Fruit fly (Drosophila melanogaster) whole organism, prepupa: Measurements from ENCODE around the gene CG14856.

ENCODE experiments used
- CG10631 ChIP-seq: fragments of 200-800 bp; sonication (Bioruptor generic); optimal IDR thresholded peaks from 2 replicates; lab custom pipeline; 2016; ENCODE audit warnings: missing biosample characterization, missing genetic modification characterization
- CG10669 ChIP-seq: fragments of 200-800 bp; sonication (Bioruptor generic); optimal IDR thresholded peaks from 3 replicates; lab custom pipeline; 2018; ENCODE audit warnings: missing biosample characterization, mild to moderate bottlenecking, missing genetic modification characterization, moderate library complexity
- CG11294 ChIP-seq: fragments of 200-800 bp; sonication (Bioruptor generic); IDR thresholded peaks from 2 replicates; pipeline ENCODE4 v1.3.6; 2022; ENCODE audit warnings: missing biosample characterization, missing genetic modification characterization
- CG15336 ChIP-seq: fragments of 200-800 bp; sonication (Bioruptor generic); IDR thresholded peaks from 2 replicates; pipeline ENCODE4 v1.3.6; 2022; ENCODE audit warnings: missing biosample characterization, missing genetic modification characterization
- CG1621 ChIP-seq: fragments of 200-800 bp; sonication (Bioruptor generic); optimal IDR thresholded peaks from 3 replicates; lab custom pipeline; 2018; ENCODE audit warnings: missing biosample characterization, mild to moderate bottlenecking, missing genetic modification characterization
- CG16779 ChIP-seq: fragments of 200-800 bp; sonication (Bioruptor generic); optimal IDR thresholded peaks from 3 replicates; lab custom pipeline; 2017; ENCODE audit warnings: missing biosample characterization, mild to moderate bottlenecking, missing genetic modification characterization
- CG31627 ChIP-seq: fragments of 200-800 bp; sonication (Bioruptor generic); optimal IDR thresholded peaks from 3 replicates; lab custom pipeline; 2016; ENCODE audit warnings: missing biosample characterization, missing genetic modification characterization
- CG32006 ChIP-seq: fragments of 200-800 bp; sonication (Bioruptor generic); optimal IDR thresholded peaks from 3 replicates; lab custom pipeline; 2017; ENCODE audit warnings: missing biosample characterization, mild to moderate bottlenecking, missing genetic modification characterization
- CG34406 ChIP-seq: fragments of 200-800 bp; sonication (Bioruptor generic); optimal IDR thresholded peaks from 3 replicates; lab custom pipeline; 2016; ENCODE audit warnings: missing biosample characterization, missing genetic modification characterization
- CG3919 ChIP-seq: fragments of 200-800 bp; sonication (Bioruptor generic); optimal IDR thresholded peaks from 3 replicates; lab custom pipeline; 2016; ENCODE audit warnings: missing biosample characterization, missing genetic modification characterization
- CG6276 ChIP-seq: fragments of 200-800 bp; sonication (Bioruptor generic); optimal IDR thresholded peaks from 2 replicates; lab custom pipeline; 2017; ENCODE audit warnings: missing biosample characterization, mild to moderate bottlenecking, missing genetic modification characterization
- CG6792 ChIP-seq: fragments of 200-800 bp; sonication (Bioruptor generic); optimal IDR thresholded peaks from 3 replicates; lab custom pipeline; 2016; ENCODE audit warnings: missing biosample characterization, missing genetic modification characterization
- CG6854 ChIP-seq: fragments of 200-800 bp; sonication (Bioruptor generic); optimal IDR thresholded peaks from 2 replicates; lab custom pipeline; 2017; ENCODE audit warnings: missing biosample characterization, mild to moderate bottlenecking, missing genetic modification characterization
- CG7368 ChIP-seq: fragments of 200-800 bp; sonication (Bioruptor generic); optimal IDR thresholded peaks from 3 replicates; lab custom pipeline; 2016; ENCODE audit warnings: missing biosample characterization, missing genetic modification characterization
- CG8119 ChIP-seq: fragments of 200-800 bp; sonication (Bioruptor generic); IDR thresholded peaks from 3 replicates; pipeline ENCODE4 v1.3.6; 2022; ENCODE audit warnings: missing biosample characterization, missing genetic modification characterization
- CG8319 ChIP-seq: fragments of 200-800 bp; sonication (Bioruptor generic); optimal IDR thresholded peaks from 3 replicates; lab custom pipeline; 2016; ENCODE audit warnings: missing biosample characterization, missing genetic modification characterization
- CG8632 ChIP-seq: fragments of 200-800 bp; sonication (Bioruptor generic); optimal IDR thresholded peaks from 3 replicates; lab custom pipeline; 2016; ENCODE audit warnings: missing biosample characterization, missing genetic modification characterization
- CG9139 ChIP-seq: fragments of 200-800 bp; sonication (Bioruptor generic); optimal IDR thresholded peaks from 3 replicates; lab custom pipeline; 2017; ENCODE audit warnings: missing biosample characterization, mild to moderate bottlenecking, missing genetic modification characterization
- Eip75B ChIP-seq: fragments of 200-800 bp; sonication (Bioruptor generic); optimal IDR thresholded peaks from 3 replicates; lab custom pipeline; 2016; ENCODE audit warnings: missing biosample characterization, missing genetic modification characterization
- Eip78C ChIP-seq: fragments of 200-800 bp; sonication (Bioruptor generic); peaks from one replicate; lab custom pipeline; 2016; ENCODE audit warnings: missing biosample characterization, missing genetic modification characterization
- Eip93F ChIP-seq: fragments of 200-800 bp; sonication (Bioruptor generic); optimal IDR thresholded peaks from 2 replicates; lab custom pipeline; 2016; ENCODE audit warnings: missing biosample characterization, mild to moderate bottlenecking, missing genetic modification characterization
- Ets96B ChIP-seq: fragments of 200-800 bp; optimal IDR thresholded peaks from 2 replicates; lab custom pipeline; 2019; ENCODE audit warnings: missing biosample characterization, mild to moderate bottlenecking, missing genetic modification characterization, moderate library complexity
- Hr38 ChIP-seq: sonication (Bioruptor generic); optimal IDR thresholded peaks from 2 replicates; lab custom pipeline; 2016; ENCODE audit warnings: missing biosample characterization, missing genetic modification characterization
- Hr39 ChIP-seq: fragments of 200-800 bp; sonication (Bioruptor generic); optimal IDR thresholded peaks from 2 replicates; lab custom pipeline; 2016; ENCODE audit warnings: missing biosample characterization, missing genetic modification characterization
- Hr4 ChIP-seq: fragments of 200-800 bp; sonication (Bioruptor generic); optimal IDR thresholded peaks from 3 replicates; lab custom pipeline; 2016; ENCODE audit warnings: missing biosample characterization, missing genetic modification characterization
- Lpt ChIP-seq: fragments of 200-800 bp; sonication (Bioruptor generic); optimal IDR thresholded peaks from 3 replicates; lab custom pipeline; 2016; ENCODE audit warnings: missing biosample characterization, missing genetic modification characterization
- Met ChIP-seq: fragments of 200-800 bp; sonication (Bioruptor generic); optimal IDR thresholded peaks from 3 replicates; lab custom pipeline; 2016; ENCODE audit warnings: missing biosample characterization, missing genetic modification characterization
- Smox ChIP-seq: fragments of 200-800 bp; sonication (Bioruptor generic); optimal IDR thresholded peaks from 3 replicates; lab custom pipeline; 2016; ENCODE audit warnings: missing biosample characterization, missing genetic modification characterization
- Sox102F ChIP-seq: fragments of 200-800 bp; sonication (Bioruptor generic); optimal IDR thresholded peaks from 2 replicates; lab custom pipeline; 2016; ENCODE audit warnings: missing biosample characterization, mild to moderate bottlenecking, missing genetic modification characterization
- achi ChIP-seq: fragments of 200-800 bp; sonication (Bioruptor generic); optimal IDR thresholded peaks from 3 replicates; lab custom pipeline; 2016; ENCODE audit warnings: missing biosample characterization, missing genetic modification characterization
- cyc ChIP-seq: fragments of 200-800 bp; sonication (Bioruptor generic); optimal IDR thresholded peaks from 3 replicates; lab custom pipeline; 2016; ENCODE audit warnings: missing biosample characterization, missing genetic modification characterization
- dsx ChIP-seq: fragments of 200-800 bp; optimal IDR thresholded peaks from 3 replicates; lab custom pipeline; 2019; ENCODE audit warnings: missing biosample characterization, mild to moderate bottlenecking, missing genetic modification characterization, moderate library complexity; ENCODE audit not compliant: poor library complexity, severe bottlenecking
- eg ChIP-seq: fragments of 200-800 bp; sonication (Bioruptor generic); IDR thresholded peaks from 3 replicates; pipeline ENCODE4 v1.3.6; 2022; ENCODE audit warnings: missing biosample characterization, missing genetic modification characterization
- esn ChIP-seq: fragments of 200-800 bp; sonication (Bioruptor generic); optimal IDR thresholded peaks from 2 replicates; lab custom pipeline; 2016; ENCODE audit warnings: missing biosample characterization, mild to moderate bottlenecking, missing genetic modification characterization, moderate library complexity
- fd59A ChIP-seq: fragments of 200-800 bp; sonication (Bioruptor generic); optimal IDR thresholded peaks from 2 replicates; lab custom pipeline; 2017; ENCODE audit warnings: missing biosample characterization, mild to moderate bottlenecking, missing genetic modification characterization, missing genetic modification reagents
- fd85E ChIP-seq: fragments of 200-800 bp; sonication (Bioruptor generic); optimal IDR thresholded peaks from 3 replicates; lab custom pipeline; 2016; ENCODE audit warnings: missing biosample characterization, missing genetic modification characterization
- fkh ChIP-seq: fragments of 200-800 bp; sonication (Bioruptor generic); optimal IDR thresholded peaks from 3 replicates; lab custom pipeline; 2017; ENCODE audit warnings: missing biosample characterization, mild to moderate bottlenecking, missing genetic modification characterization, moderate library complexity
- lz ChIP-seq: fragments of 200-800 bp; sonication (Bioruptor generic); optimal IDR thresholded peaks from 3 replicates; lab custom pipeline; 2016; ENCODE audit warnings: missing biosample characterization, missing genetic modification characterization
- net ChIP-seq: fragments of 200-800 bp; sonication (Bioruptor generic); optimal IDR thresholded peaks from 3 replicates; lab custom pipeline; 2016; ENCODE audit warnings: missing biosample characterization, missing genetic modification characterization
- pdm3 ChIP-seq: fragments of 200-800 bp; sonication (Bioruptor generic); optimal IDR thresholded peaks from 3 replicates; lab custom pipeline; 2016; ENCODE audit warnings: missing biosample characterization, missing genetic modification characterization
- salr ChIP-seq, 2 experiments: fragments of 200-800 bp; sonication (Bioruptor generic); optimal IDR thresholded peaks; 3 replicates each; lab custom pipeline; 2016 to 2018; ENCODE audit warnings: missing biosample characterization in 2 of 2, missing genetic modification characterization in 2 of 2, mild to moderate bottlenecking in 1 of 2
- spab ChIP-seq: fragments of 200-800 bp; sonication (Bioruptor generic); optimal IDR thresholded peaks from 2 replicates; lab custom pipeline; 2017; ENCODE audit warnings: missing biosample characterization, mild to moderate bottlenecking, missing genetic modification characterization, missing genetic modification reagents
- ss ChIP-seq, 2 experiments: fragments of 200-800 bp; sonication (Bioruptor generic); optimal IDR thresholded peaks; 2 replicates in 1 of 2; 3 replicates in 1 of 2; lab custom pipeline; 2017 to 2018; ENCODE audit warnings: mild to moderate bottlenecking in 2 of 2, missing biosample characterization in 2 of 2, missing genetic modification characterization in 2 of 2, moderate library complexity in 1 of 2
- svp ChIP-seq: fragments of 200-800 bp; sonication (Bioruptor generic); peaks from one replicate; lab custom pipeline; 2016; ENCODE audit warnings: missing biosample characterization, missing genetic modification characterization
- vri ChIP-seq: fragments of 200-800 bp; sonication (Bioruptor generic); optimal IDR thresholded peaks from 3 replicates; lab custom pipeline; 2016; ENCODE audit warnings: missing biosample characterization, mild to moderate bottlenecking, missing genetic modification characterization

The CG14856 gene

DNA sequence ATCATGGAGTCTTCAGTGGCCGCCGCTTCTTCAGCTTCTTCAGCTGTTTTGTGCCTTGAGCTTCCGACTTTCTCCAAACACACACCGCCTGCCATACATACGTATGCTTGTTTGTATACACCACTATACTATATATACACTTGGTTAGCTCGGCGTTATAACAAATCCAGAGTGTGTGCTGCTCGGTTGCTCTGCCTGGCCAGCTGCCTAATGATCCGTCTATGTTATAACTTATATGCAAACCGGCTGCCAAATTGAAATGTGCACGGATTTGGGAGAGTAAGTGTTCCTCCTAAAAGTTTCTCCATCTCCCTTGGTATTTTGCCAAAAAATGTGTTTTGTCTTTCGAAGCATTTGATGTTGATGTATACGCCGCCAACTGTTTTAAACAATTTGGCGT, 35.3 kb upstream of the CG14856 start:
- TF ChIP-seq achi (no peak), CG10669 (no peak), salr (GFP tag; optimal IDR thresholded peaks at IDR 0.05; lab: Kevin White, UChicago) (no peak), Hr39 (GFP tag; lab: Kevin White, UChicago) (no peak), fkh (GFP tag; lab: Kevin White, UChicago) (no peak), CG15336 (GFP tag; lab: Robert Waterston, UW) (no peak), CG6792 (GFP tag; lab: Kevin White, UChicago) (no peak), CG10631 (GFP tag; lab: Kevin White, UChicago) (no peak), CG1621 (no peak), pdm3 (GFP tag; lab: Kevin White, UChicago) (no peak), CG6854 (GFP tag; lab: Kevin White, UChicago) (no peak), CG8119 (GFP tag; lab: Robert Waterston, UW) (no peak), net (no peak), CG9139 (no peak), fd59A (GFP tag; lab: Kevin White, UChicago) (no peak), Sox102F (no peak), Hr38 (no peak)

DNA sequence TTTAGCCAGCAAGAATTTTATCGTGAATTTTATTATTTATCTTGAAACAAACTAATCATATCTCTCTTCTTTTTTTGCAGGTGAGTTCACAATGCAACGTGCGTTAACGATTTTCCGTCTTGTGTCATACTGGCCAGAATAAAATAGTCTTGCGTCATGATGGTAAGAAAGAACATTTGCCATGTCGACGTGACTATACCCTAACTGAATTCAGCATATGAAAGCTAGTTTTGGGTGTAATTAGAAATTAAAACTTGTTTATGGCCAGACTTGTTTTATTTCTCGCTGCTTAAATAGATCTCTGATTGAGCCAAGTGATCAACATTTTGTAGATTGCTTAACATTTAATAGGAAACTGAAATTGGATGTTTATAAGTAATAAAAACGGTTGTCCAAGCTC, 34.7 kb upstream of the CG14856 start:
- TF ChIP-seq svp (GFP tag; lab: Kevin White, UChicago), result peak; percentile 60
- no peak for TF ChIP-seq CG9139
- TF ChIP-seq Eip78C (GFP tag; lab: Kevin White, UChicago), result peak; percentile 14
- no peak for TF ChIP-seq Ets96B (tag; lab: Kevin White, UChicago)

DNA sequence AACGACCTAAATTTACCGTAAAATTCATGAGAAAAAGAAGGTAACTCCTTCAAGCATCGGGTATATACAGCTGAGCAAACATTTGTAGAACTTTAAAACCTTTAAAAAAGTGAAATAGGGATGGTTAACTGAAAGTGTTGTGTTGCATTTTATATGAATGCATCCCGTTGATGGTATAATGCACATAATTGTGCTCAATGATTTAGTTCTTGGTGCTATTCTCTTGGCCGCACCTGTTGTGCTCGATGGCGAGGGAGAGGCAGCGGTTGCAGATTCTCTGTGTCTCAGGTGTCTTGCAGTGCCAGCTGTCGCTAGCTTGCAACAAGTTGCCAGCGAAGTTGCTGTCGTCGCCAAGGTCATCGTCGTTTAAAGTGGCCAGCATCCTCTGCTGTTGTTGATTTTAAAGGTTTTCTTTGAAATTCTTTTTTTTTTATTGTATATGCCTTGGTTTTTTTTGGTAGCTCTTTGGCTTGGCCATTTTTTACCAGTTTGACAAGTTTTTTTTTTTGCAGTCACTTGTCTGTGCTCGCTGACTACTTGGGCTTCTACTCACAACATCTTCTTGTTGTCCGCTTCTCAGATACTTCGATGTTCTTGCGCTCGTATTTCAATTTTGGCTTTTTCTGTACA, 33.3 kb upstream of the CG14856 start:
- peak; percentile 65 for TF ChIP-seq Sox102F
- TF ChIP-seq esn, result peak; percentile 68
- peak; percentile 63 for TF ChIP-seq CG8632 (GFP tag; lab: Kevin White, UChicago)
- TF ChIP-seq CG6792 (GFP tag; lab: Kevin White, UChicago), result peak; percentile 68
- peak; percentile 51 for TF ChIP-seq lz (GFP tag; lab: Kevin White, UChicago)
- TF ChIP-seq CG7368 (GFP tag; lab: Kevin White, UChicago), result peak; percentile 60
- TF ChIP-seq CG9139, result peak; percentile 74
- no peak for TF ChIP-seq svp (GFP tag; lab: Kevin White, UChicago)
- TF ChIP-seq CG8119 (GFP tag; lab: Robert Waterston, UW), result peak; percentile 71; the same call in 2 of the 3 replicates
- TF ChIP-seq fd59A (GFP tag; lab: Kevin White, UChicago), result peak; percentile 52
- peak; percentile 69 for TF ChIP-seq net
- TF ChIP-seq fd85E (GFP tag; lab: Kevin White, UChicago), result no peak
- peak; percentile 82 to 84 for TF ChIP-seq ss (GFP tag; optimal IDR thresholded peaks at IDR 0.05; lab: Kevin White, UChicago)
- TF ChIP-seq Hr4 (GFP tag; lab: Kevin White, UChicago), result peak; percentile 44
- TF ChIP-seq CG8319 (GFP tag; lab: Kevin White, UChicago), result peak; percentile 41
- peak; percentile 56 for TF ChIP-seq Smox (GFP tag; lab: Kevin White, UChicago)
- TF ChIP-seq Eip75B (GFP tag; lab: Kevin White, UChicago), result peak; percentile 84
- peak; percentile 47 for TF ChIP-seq spab (GFP tag; lab: Kevin White, UChicago)
- peak; percentile 57 for TF ChIP-seq achi
- TF ChIP-seq eg (GFP tag; lab: Robert Waterston, UW), result peak; percentile 82
- TF ChIP-seq CG11294 (GFP tag; lab: Robert Waterston, UW), result peak; percentile 23; the same call in 1 of the 2 replicates
- peak; percentile 42 for TF ChIP-seq CG16779 (tag; lab: Kevin White, UChicago)
- TF ChIP-seq Met, result peak; percentile 72
- TF ChIP-seq fkh (GFP tag; lab: Kevin White, UChicago), result no peak
- TF ChIP-seq cyc (GFP tag; lab: Kevin White, UChicago), result peak; percentile 31
- TF ChIP-seq vri (GFP tag; lab: Kevin White, UChicago), result peak; percentile 42
- TF ChIP-seq CG3919, result peak; percentile 56
- TF ChIP-seq CG6276 (GFP tag; lab: Kevin White, UChicago), result peak; percentile 18
- peak; percentile 55 for TF ChIP-seq CG10669
- TF ChIP-seq CG32006 (GFP tag; lab: Kevin White, UChicago), result peak; percentile 71
- peak; percentile 7 to 11 for TF ChIP-seq salr (GFP tag; optimal IDR thresholded peaks at IDR 0.05; lab: Kevin White, UChicago)
- TF ChIP-seq CG34406 (GFP tag; lab: Kevin White, UChicago), result peak; percentile 56
- peak; percentile 69 for TF ChIP-seq CG10631 (GFP tag; lab: Kevin White, UChicago)
- TF ChIP-seq CG31627, result peak; percentile 66
- peak; percentile 42 for TF ChIP-seq CG1621
- peak; percentile 82 for TF ChIP-seq CG6854 (GFP tag; lab: Kevin White, UChicago)
- peak; percentile 19 for TF ChIP-seq dsx (GFP tag; lab: Kevin White, UChicago)
- no peak for TF ChIP-seq Eip93F (GFP tag; lab: Kevin White, UChicago)
- TF ChIP-seq Lpt (GFP tag; lab: Kevin White, UChicago), result peak; percentile 29
